Worm (Caenorhabditis elegans) whole organism, young adult: ENCODE results near the gene mrg-1.

ENCODE experiments used
- F10E7.11 ChIP-seq: sonication (generic microtip); optimal IDR thresholded peaks from 2 replicates; lab custom pipeline; 2017; ENCODE audit warnings: mild to moderate bottlenecking, missing genetic modification characterization, moderate library complexity, missing compliant biosample characterization
- F33H1.4 ChIP-seq: fragments of 200-800 bp; sonication (Bioruptor generic); IDR thresholded peaks from 2 replicates; pipeline ENCODE4 v1.3.6; 2022; ENCODE audit warnings: missing genetic modification reagents, missing genetic modification characterization, missing compliant biosample characterization
- F52B5.7 ChIP-seq: sonication (generic microtip); optimal IDR thresholded peaks from 2 replicates; lab custom pipeline; 2016; ENCODE audit warnings: mild to moderate bottlenecking, missing genetic modification characterization, missing compliant biosample characterization
- ceh-58 ChIP-seq: fragments of 200-800 bp; sonication (Bioruptor generic); IDR thresholded peaks from 2 replicates; pipeline ENCODE4 v1.3.6; 2022; ENCODE audit warnings: missing genetic modification characterization, missing compliant biosample characterization
- ceh-79 ChIP-seq: sonication (generic microtip); optimal IDR thresholded peaks from 2 replicates; lab custom pipeline; 2017; ENCODE audit warnings: mild to moderate bottlenecking, missing genetic modification characterization, missing compliant biosample characterization
- lir-1 ChIP-seq: fragments of 200-800 bp; sonication (Bioruptor generic); conservative IDR thresholded peaks from 2 replicates; pipeline ENCODE4 v1.3.6; 2022; ENCODE audit warnings: missing genetic modification reagents, missing genetic modification characterization, missing compliant biosample characterization
- mxl-1 ChIP-seq: sonication (generic microtip); optimal IDR thresholded peaks from 2 replicates; lab custom pipeline; 2016; ENCODE audit warnings: missing genetic modification characterization, missing compliant biosample characterization
- nhr-27 ChIP-seq: fragments of 200-800 bp; sonication (Bioruptor generic); optimal IDR thresholded peaks from 2 replicates; lab custom pipeline; 2018; ENCODE audit warnings: mild to moderate bottlenecking, missing genetic modification characterization, moderate library complexity, missing compliant biosample characterization
- snpc-3.4 ChIP-seq: sonication (generic microtip); optimal IDR thresholded peaks from 2 replicates; lab custom pipeline; 2017; ENCODE audit warnings: missing genetic modification characterization, mild to moderate bottlenecking, missing compliant biosample characterization, antibody characterized with exemption, moderate library complexity, missing genotype, missing genetic modification reagents
- sptf-2 ChIP-seq: fragments of 200-800 bp; sonication (Bioruptor generic); optimal IDR thresholded peaks from 2 replicates; lab custom pipeline; 2018; ENCODE audit warnings: mild to moderate bottlenecking, missing genetic modification characterization, missing compliant biosample characterization
- unc-130 ChIP-seq: sonication (generic microtip); optimal IDR thresholded peaks from 2 replicates; lab custom pipeline; 2016; ENCODE audit warnings: missing genetic modification reagents, missing genetic modification characterization, missing compliant biosample characterization
- unc-62 ChIP-seq: fragments of 150-350 bp; optimal IDR thresholded peaks from 2 replicates; lab custom pipeline; 2014; ENCODE audit warnings: missing biosample characterization, missing genetic modification reagents, missing genetic modification characterization

- no peak for TF ChIP-seq mxl-1 (tag; lab: Kevin White, UChicago)
- no peak for TF ChIP-seq ceh-58
- TF ChIP-seq ceh-79: no peak
- no peak for TF ChIP-seq sptf-2 (GFP tag; lab: Kevin White, UChicago)
- TF ChIP-seq lir-1: no peak
- TF ChIP-seq F33H1.4 (GFP tag; lab: Robert Waterston, UW): no peak
- no peak for TF ChIP-seq unc-130 (GFP tag; lab: Kevin White, UChicago)
- TF ChIP-seq nhr-27 (tag; lab: Kevin White, UChicago): no peak
- TF ChIP-seq F52B5.7 (tag; lab: Kevin White, UChicago): no peak
- TF ChIP-seq unc-62 (GFP tag; lab: Kevin White, UChicago): no peak
- no peak for TF ChIP-seq snpc-3.4 (tag; lab: Kevin White, UChicago)
- TF ChIP-seq F10E7.11: no peak
These were observed 45.4 kb upstream of the mrg-1 start for ce11 chrIII:12919882-12920281.
